Worm (Caenorhabditis elegans) whole organism, dauer: ENCODE measurements around the gene vps-37.

Experiments
- unc-62 ChIP-seq: sonication (generic microtip); optimal IDR thresholded peaks from 2 replicates; lab custom pipeline; 2017; ENCODE audit warnings: missing biosample characterization, missing genetic modification reagents, missing genetic modification characterization

Gene vps-37

DNA sequence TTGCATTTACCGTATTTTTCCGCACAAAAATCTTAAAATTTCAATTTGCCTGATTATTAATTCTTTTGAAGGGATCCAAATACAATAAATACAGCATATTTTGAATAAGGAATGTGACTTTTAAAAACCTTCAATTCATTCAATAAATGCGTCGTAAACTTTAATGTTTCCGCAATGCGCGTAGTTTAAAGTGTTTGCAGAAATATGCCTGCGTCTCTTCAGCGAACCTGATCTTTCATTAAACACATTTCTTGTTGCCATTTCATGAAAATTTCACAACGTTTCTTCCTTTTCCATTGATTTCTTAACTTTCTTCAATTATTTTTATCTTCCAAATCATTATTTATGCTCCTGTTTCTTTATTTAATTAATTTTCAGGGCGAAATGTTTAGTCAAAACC is at the start of gene vps-37:
Gene vps-37, plus strand, starts transcription at position 378 of the 400 bp plus-strand sequence.
- no peak for TF ChIP-seq unc-62 (GFP tag; lab: Kevin White, UChicago)

DNA sequence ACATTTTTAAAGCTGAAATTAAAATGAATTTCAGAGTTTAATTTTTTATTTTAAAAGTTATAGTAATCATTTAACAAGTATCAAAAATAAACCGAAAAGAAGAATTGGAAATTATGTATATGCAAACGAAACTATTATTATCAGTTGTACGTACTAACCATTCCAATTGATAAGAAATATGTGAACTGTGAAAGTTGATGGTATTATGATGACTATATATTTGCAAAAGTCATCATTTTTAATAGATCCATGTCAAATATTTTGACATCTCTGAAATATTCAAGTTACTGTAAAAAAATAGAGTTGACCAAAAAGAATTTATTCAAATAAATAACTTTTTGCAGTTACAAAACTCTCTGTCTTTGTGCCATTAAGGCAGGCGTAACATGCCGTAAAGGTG is 44.4 kb upstream of the vps-37 start, which contains the start of gene ugt-48:
Gene ugt-48, minus strand, starts transcription at position 12 of the 400 bp plus-strand sequence.
- no peak for TF ChIP-seq unc-62 (GFP tag; lab: Kevin White, UChicago)

DNA sequence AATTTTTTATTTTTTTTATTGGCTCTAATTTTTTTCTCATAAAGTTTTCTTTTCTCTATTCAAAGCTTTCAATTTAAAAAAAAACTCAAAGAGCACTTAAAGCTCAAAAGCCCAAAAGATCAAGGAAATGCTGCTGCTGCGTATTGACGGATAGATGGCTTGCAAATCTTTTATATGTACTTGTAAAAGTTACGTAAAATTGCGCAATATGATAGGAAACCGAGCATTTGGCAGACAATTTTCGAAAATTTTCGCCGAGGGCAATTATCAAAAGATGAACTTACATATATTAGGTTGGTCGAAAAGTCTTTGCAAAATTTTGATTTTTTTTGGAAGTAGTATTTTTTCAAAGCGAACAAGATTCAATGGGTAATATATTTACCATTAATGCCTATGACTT is 44.0 kb upstream of the vps-37 start:
- TF ChIP-seq unc-62 (GFP tag; lab: Kevin White, UChicago): no peak

- TF ChIP-seq unc-62 (GFP tag; lab: Kevin White, UChicago): no peak
These were observed 33.9 kb upstream of the vps-37 start, which contains the start of gene glb-5 for ce11 chrV:5558590-5558989. Gene glb-5 (plus strand): TSS chrV:5558890.

- no peak for TF ChIP-seq unc-62 (GFP tag; lab: Kevin White, UChicago)
These were observed 32.6 kb upstream of the vps-37 start for ce11 chrV:5559882-5560281.

ce11 chrV:5567119-5567518 is 25.4 kb upstream of the vps-37 start, which contains the start of gene C18C4.7:
Gene C18C4.7 (minus strand): TSS chrV:5567219.
- no peak for TF ChIP-seq unc-62 (GFP tag; lab: Kevin White, UChicago)

ce11 chrV:5570433-5570832 is 22.1 kb upstream of the vps-37 start, which contains the start of gene glb-6:
Gene glb-6 (minus strand): TSS chrV:5570533.
- no peak for TF ChIP-seq unc-62 (GFP tag; lab: Kevin White, UChicago)

DNA sequence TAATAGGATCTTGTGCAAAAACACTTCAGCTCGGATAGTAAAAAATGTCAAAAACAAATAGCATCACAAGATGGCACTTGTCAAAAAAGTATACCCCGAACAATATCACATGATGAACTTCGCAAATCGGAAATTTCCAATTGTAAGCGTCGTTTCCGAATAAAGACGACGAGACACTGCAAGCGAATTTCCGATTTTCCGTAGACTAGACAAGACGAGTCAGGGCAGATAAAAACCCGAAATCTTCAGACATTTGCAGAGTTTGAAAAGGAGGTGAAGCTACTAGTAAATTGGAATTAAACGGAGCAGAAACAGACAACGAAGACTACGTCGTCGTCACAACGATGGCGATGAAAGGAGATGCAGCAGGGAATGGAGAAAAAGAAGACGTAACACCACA is 20.8 kb upstream of the vps-37 start:
- TF ChIP-seq unc-62 (GFP tag; lab: Kevin White, UChicago): no peak

ce11 chrV:5576008-5576407 is 16.5 kb upstream of the vps-37 start:
- no peak for TF ChIP-seq unc-62 (GFP tag; lab: Kevin White, UChicago)

ce11 chrV:5579666-5580065 is 12.8 kb upstream of the vps-37 start:
- no peak for TF ChIP-seq unc-62 (GFP tag; lab: Kevin White, UChicago)

ce11 chrV:5580517-5580916 is 12.0 kb upstream of the vps-37 start:
- no peak for TF ChIP-seq unc-62 (GFP tag; lab: Kevin White, UChicago)

DNA sequence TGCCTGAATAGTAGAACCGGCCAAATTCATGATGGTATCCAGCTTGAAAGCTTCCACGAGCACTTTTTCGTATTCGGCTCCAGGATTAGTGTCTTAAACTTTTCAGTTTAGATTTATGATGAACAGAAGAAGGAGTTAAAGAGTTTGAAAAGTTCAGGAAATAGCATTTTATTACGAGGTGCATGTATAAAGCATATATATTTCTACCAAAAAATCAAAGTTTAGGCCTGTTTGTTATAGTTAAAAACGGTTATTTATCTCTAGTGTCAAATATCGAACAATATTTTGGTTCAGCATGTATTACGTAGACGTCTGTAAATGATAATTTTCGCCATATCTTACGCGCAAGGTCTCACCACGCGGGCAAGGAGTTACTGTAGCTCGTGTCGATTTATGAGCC is 11.2 kb upstream of the vps-37 start, which contains the start of gene klc-2:
Gene klc-2, minus strand, starts transcription at position 101 of the 400 bp plus-strand sequence.
- TF ChIP-seq unc-62 (GFP tag; lab: Kevin White, UChicago): no peak

DNA sequence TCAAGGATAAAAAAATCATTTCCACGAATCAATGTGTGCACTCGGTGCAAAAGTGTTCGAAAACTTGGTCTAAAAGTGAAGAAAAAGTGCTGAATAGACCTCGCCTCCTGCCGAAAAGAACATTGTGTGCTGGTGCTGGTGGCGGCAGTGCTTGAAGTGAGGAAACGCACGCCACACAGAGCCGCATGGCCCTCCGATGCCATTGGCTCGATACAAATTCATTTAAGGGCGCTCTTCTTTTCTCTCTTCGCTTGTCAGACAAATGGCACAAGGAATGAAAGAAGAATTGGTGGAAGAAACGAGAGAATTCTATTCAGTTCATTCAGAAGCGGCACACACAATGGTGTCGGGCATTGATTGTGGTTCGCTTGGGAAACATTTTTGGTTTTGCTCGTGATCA is 10.2 kb upstream of the vps-37 start:
- TF ChIP-seq unc-62 (GFP tag; lab: Kevin White, UChicago): no peak

- no peak for TF ChIP-seq unc-62 (GFP tag; lab: Kevin White, UChicago)
These were observed 9.6 kb upstream of the vps-37 start for ce11 chrV:5582860-5583259.

- no peak for TF ChIP-seq unc-62 (GFP tag; lab: Kevin White, UChicago)
These were observed 8.2 kb upstream of the vps-37 start, which contains the start of gene pas-6 for ce11 chrV:5584293-5584776. Gene pas-6 (minus strand): TSS chrV:5584343.

DNA sequence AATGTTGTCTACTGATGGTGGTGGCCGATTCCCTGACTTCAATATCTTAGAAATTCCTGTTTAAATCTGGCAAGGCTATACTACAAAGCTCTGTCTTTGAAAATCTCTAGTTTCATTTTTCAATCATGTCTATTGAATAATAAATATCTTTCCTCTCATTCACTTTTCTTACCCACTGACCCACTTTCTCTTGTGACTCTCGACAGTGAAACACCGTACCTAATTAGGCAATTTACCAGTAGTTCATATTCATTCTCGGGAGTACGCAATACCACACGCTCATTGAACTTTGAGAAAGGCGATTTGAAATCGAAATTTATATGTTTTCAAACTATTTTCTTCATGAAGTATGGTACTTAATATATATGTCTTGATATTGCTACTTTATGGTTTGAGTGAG is 7.7 kb upstream of the vps-37 start, which contains the start of gene CD4.11:
Gene CD4.11, plus strand, starts transcription at position 301 of the 400 bp plus-strand sequence.
- TF ChIP-seq unc-62 (GFP tag; lab: Kevin White, UChicago): no peak

DNA sequence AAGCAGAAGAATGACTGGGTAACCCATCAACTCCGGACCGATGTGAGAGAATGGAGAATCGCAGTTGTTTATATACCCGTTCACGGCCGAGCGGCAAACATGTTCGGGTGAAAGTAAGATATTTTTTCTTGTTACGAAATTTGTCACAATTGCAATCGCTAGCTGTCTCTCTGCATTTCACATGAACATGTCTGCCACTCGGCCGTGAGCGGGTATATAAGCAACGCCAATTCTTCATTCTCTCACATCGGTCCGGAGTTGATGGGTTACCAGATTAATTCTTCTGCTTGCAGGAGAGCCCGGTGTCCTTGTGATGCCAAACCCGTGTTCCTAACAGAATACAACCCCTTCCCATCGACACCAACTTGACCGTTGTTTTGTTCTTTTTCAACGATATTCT is 5.5 kb upstream of the vps-37 start:
- no peak for TF ChIP-seq unc-62 (GFP tag; lab: Kevin White, UChicago)
